Fruit fly (Drosophila melanogaster) whole organism, embryonic: Measurements from ENCODE around the gene CG3348.

Source experiments
- Awh ChIP-seq: fragments of 200-800 bp; sonication (Bioruptor generic); IDR thresholded peaks from 2 replicates; pipeline ENCODE4, ENCODE4 v1.3.6; 2022; ENCODE audit warnings: missing biosample characterization, missing genetic modification characterization
- B-H1 ChIP-seq: fragments of 200-800 bp; sonication (Bioruptor generic); IDR thresholded peaks from 3 replicates; pipeline ENCODE4 v1.3.6; 2022; ENCODE audit warnings: missing biosample characterization, missing genetic modification characterization
- CG1024 ChIP-seq: fragments of 200-800 bp; sonication (Bioruptor generic); IDR thresholded peaks from 2 replicates; pipeline ENCODE4 v1.3.6; 2022; ENCODE audit warnings: missing biosample characterization, missing genetic modification characterization
- CG10267 ChIP-seq: fragments of 200-800 bp; sonication (Bioruptor generic); optimal IDR thresholded peaks from 2 replicates; lab custom pipeline; 2018; ENCODE audit warnings: missing biosample characterization, mild to moderate bottlenecking, missing genetic modification characterization, moderate library complexity
- CG10462 ChIP-seq: fragments of 200-800 bp; sonication (Bioruptor generic); optimal IDR thresholded peaks from 2 replicates; lab custom pipeline; 2016; ENCODE audit warnings: missing biosample characterization, missing genetic modification characterization
- CG10959 ChIP-seq: fragments of 200-800 bp; sonication (Bioruptor generic); IDR thresholded peaks from 2 replicates; pipeline ENCODE4 v1.3.6; 2022; ENCODE audit warnings: missing biosample characterization, missing genetic modification characterization
- CG10979 ChIP-seq: fragments of 200-800 bp; sonication (Bioruptor generic); optimal IDR thresholded peaks from 2 replicates; lab custom pipeline; 2018; ENCODE audit warnings: missing biosample characterization, mild to moderate bottlenecking, missing genetic modification characterization, moderate library complexity
- CG11085 ChIP-seq: fragments of 200-800 bp; sonication (Bioruptor generic); IDR thresholded peaks from 2 replicates; pipeline ENCODE4 v1.3.6; 2022; ENCODE audit warnings: missing biosample characterization, missing genetic modification characterization
- CG11560 ChIP-seq: fragments of 200-800 bp; sonication (Bioruptor generic); IDR thresholded peaks from 3 replicates; pipeline ENCODE4 v1.3.6; 2022; ENCODE audit warnings: missing biosample characterization, missing genetic modification characterization
- CG13123 ChIP-seq: fragments of 200-800 bp; sonication (Bioruptor generic); optimal IDR thresholded peaks from 2 replicates; lab custom pipeline; 2016; ENCODE audit warnings: missing biosample characterization, missing genetic modification characterization
- CG15073 ChIP-seq: fragments of 200-800 bp; sonication (Bioruptor generic); optimal IDR thresholded peaks from 2 replicates; lab custom pipeline; 2016; ENCODE audit warnings: missing biosample characterization, missing genetic modification characterization
- CG1647 ChIP-seq: fragments of 200-800 bp; sonication (Bioruptor generic); optimal IDR thresholded peaks from 3 replicates; lab custom pipeline; 2016; ENCODE audit warnings: missing biosample characterization, missing genetic modification characterization
- CG17361 ChIP-seq: fragments of 200-800 bp; sonication (Bioruptor generic); IDR thresholded peaks from 3 replicates; pipeline ENCODE4 v1.3.6; 2022; ENCODE audit warnings: missing biosample characterization, missing genetic modification characterization
- CG17568 ChIP-seq: fragments of 200-800 bp; sonication (Bioruptor generic); optimal IDR thresholded peaks from 2 replicates; lab custom pipeline; 2018; ENCODE audit warnings: missing biosample characterization, mild to moderate bottlenecking, missing genetic modification characterization, moderate library complexity
- CG18476 ChIP-seq: fragments of 200-800 bp; sonication (Bioruptor generic); optimal IDR thresholded peaks from 2 replicates; lab custom pipeline; 2016; ENCODE audit warnings: missing biosample characterization, mild to moderate bottlenecking, missing genetic modification characterization
- CG2875 ChIP-seq: fragments of 200-800 bp; sonication (Bioruptor generic); optimal IDR thresholded peaks from 2 replicates; lab custom pipeline; 2017; ENCODE audit warnings: missing biosample characterization, mild to moderate bottlenecking, missing genetic modification characterization, missing genetic modification reagents
- CG2889 ChIP-seq: fragments of 200-800 bp; sonication (Bioruptor generic); IDR thresholded peaks from 3 replicates; pipeline ENCODE4 v1.3.6; 2022; ENCODE audit warnings: missing biosample characterization, missing genetic modification characterization
- CG3995 ChIP-seq: fragments of 200-800 bp; sonication (Bioruptor generic); optimal IDR thresholded peaks from 3 replicates; lab custom pipeline; 2016; ENCODE audit warnings: missing biosample characterization, missing genetic modification characterization
- CG5953 ChIP-seq: fragments of 200-800 bp; sonication (Bioruptor generic); IDR thresholded peaks from 2 replicates; pipeline ENCODE4 v1.3.6; 2022; ENCODE audit warnings: missing biosample characterization, missing genetic modification characterization
- CG6813 ChIP-seq: fragments of 200-800 bp; sonication (Bioruptor generic); optimal IDR thresholded peaks from 2 replicates; lab custom pipeline; 2017; ENCODE audit warnings: missing biosample characterization, missing genetic modification characterization, mild to moderate bottlenecking, moderate library complexity, missing genetic modification reagents
- CG7963 ChIP-seq: fragments of 200-800 bp; sonication (Bioruptor generic); IDR thresholded peaks from 3 replicates; pipeline ENCODE4 v1.3.6; 2022; ENCODE audit warnings: missing biosample characterization, missing genetic modification characterization; ENCODE audit not compliant: partially characterized antibody
- CG9437 ChIP-seq: fragments of 200-800 bp; sonication (Bioruptor generic); optimal IDR thresholded peaks from 2 replicates; lab custom pipeline; 2018; ENCODE audit warnings: missing biosample characterization, mild to moderate bottlenecking, missing genetic modification characterization
- CG9727 ChIP-seq: fragments of 200-800 bp; sonication (Bioruptor generic); optimal IDR thresholded peaks from 3 replicates; lab custom pipeline; 2017; ENCODE audit warnings: missing biosample characterization, mild to moderate bottlenecking, missing genetic modification characterization
- Camta ChIP-seq: fragments of 200-800 bp; sonication (Bioruptor generic); optimal IDR thresholded peaks from 2 replicates; lab custom pipeline; 2016; ENCODE audit warnings: missing biosample characterization, missing genetic modification characterization
- CkIIα-i1 ChIP-seq: fragments of 200-800 bp; sonication (Bioruptor generic); IDR thresholded peaks from 2 replicates; pipeline ENCODE4 v1.3.6; 2022; ENCODE audit warnings: missing biosample characterization, missing genetic modification characterization
- Drgx ChIP-seq: fragments of 200-800 bp; sonication (Bioruptor generic); IDR thresholded peaks from 2 replicates; pipeline ENCODE4 v1.3.6; 2022; ENCODE audit warnings: missing biosample characterization, missing genetic modification characterization
- HLH4C ChIP-seq: fragments of 200-800 bp; sonication (Bioruptor generic); IDR thresholded peaks from 3 replicates; pipeline ENCODE4 v1.3.6; 2022; ENCODE audit warnings: missing biosample characterization, missing genetic modification characterization; ENCODE audit not compliant: partially characterized antibody
- Kr ChIP-seq: fragments of 200-800 bp; sonication (Bioruptor generic); optimal IDR thresholded peaks from 2 replicates; lab custom pipeline; 2017; ENCODE audit warnings: missing biosample characterization, mild to moderate bottlenecking, missing genetic modification characterization
- Optix ChIP-seq: fragments of 200-800 bp; sonication (Bioruptor generic); IDR thresholded peaks from 3 replicates; pipeline ENCODE4 v1.3.6; 2022; ENCODE audit warnings: missing biosample characterization, missing genetic modification characterization
- Taf1 ChIP-seq: fragments of 200-800 bp; sonication (Bioruptor generic); IDR thresholded peaks from 2 replicates; pipeline ENCODE4 v1.3.6; 2022; ENCODE audit warnings: missing biosample characterization, missing genetic modification characterization
- al ChIP-seq: fragments of 200-800 bp; sonication (Bioruptor generic); IDR thresholded peaks from 2 replicates; pipeline ENCODE4 v1.3.6; 2022; ENCODE audit warnings: missing biosample characterization, missing genetic modification characterization
- aop ChIP-seq: fragments of 200-800 bp; sonication (Bioruptor generic); IDR thresholded peaks from 2 replicates; pipeline ENCODE4 v1.3.6; 2022; ENCODE audit warnings: missing biosample characterization, missing genetic modification characterization
- ap ChIP-seq: fragments of 200-800 bp; sonication (Bioruptor generic); IDR thresholded peaks from 2 replicates; pipeline ENCODE4 v1.3.6; 2022; ENCODE audit warnings: missing biosample characterization, missing genetic modification characterization
- ci ChIP-seq: fragments of 200-800 bp; sonication (Bioruptor generic); IDR thresholded peaks from 3 replicates; pipeline ENCODE4 v1.3.6; 2022; ENCODE audit warnings: missing biosample characterization, missing genetic modification characterization
- croc ChIP-seq: fragments of 200-800 bp; sonication (Bioruptor generic); conservative IDR thresholded peaks from 3 replicates; pipeline ENCODE4 v1.3.6; 2022; ENCODE audit warnings: missing biosample characterization, missing genetic modification characterization
- crol ChIP-seq: fragments of 200-800 bp; sonication (Bioruptor generic); IDR thresholded peaks from 2 replicates; pipeline ENCODE4 v1.3.6; 2022; ENCODE audit warnings: missing biosample characterization, missing genetic modification characterization
- dan ChIP-seq: fragments of 200-800 bp; sonication (Bioruptor generic); IDR thresholded peaks from 2 replicates; pipeline ENCODE4 v1.3.6; 2022; ENCODE audit warnings: missing biosample characterization, missing genetic modification characterization
- dmrt11E ChIP-seq: fragments of 200-800 bp; sonication (Bioruptor generic); optimal IDR thresholded peaks from 3 replicates; lab custom pipeline; 2018; ENCODE audit warnings: missing biosample characterization, mild to moderate bottlenecking, missing genetic modification characterization, moderate library complexity
- ewg ChIP-seq: fragments of 200-800 bp; sonication (Bioruptor generic); optimal IDR thresholded peaks from 3 replicates; lab custom pipeline; 2017; ENCODE audit warnings: mild to moderate bottlenecking, missing biosample characterization, missing genetic modification reagents, missing genetic modification characterization
- fd3F ChIP-seq: fragments of 200-800 bp; sonication (Bioruptor generic); optimal IDR thresholded peaks from 2 replicates; lab custom pipeline; 2018; ENCODE audit warnings: missing biosample characterization, mild to moderate bottlenecking, missing genetic modification characterization, moderate library complexity
- gsb-n ChIP-seq: fragments of 200-800 bp; sonication (Bioruptor generic); optimal IDR thresholded peaks from 3 replicates; lab custom pipeline; 2018; ENCODE audit warnings: missing biosample characterization, mild to moderate bottlenecking, missing genetic modification characterization
- nmo ChIP-seq: fragments of 200-800 bp; sonication (Bioruptor generic); optimal IDR thresholded peaks from 2 replicates; lab custom pipeline; 2018; ENCODE audit warnings: missing biosample characterization, mild to moderate bottlenecking, missing genetic modification characterization, moderate library complexity
- prd ChIP-seq, 3 experiments: fragments of >200 bp in 2 of 3; fragments of 200-800 bp in 1 of 3; sonication (Bioruptor generic) in 1 of 3; optimal IDR thresholded peaks in 2 of 3; IDR thresholded peaks in 1 of 3; 2 replicates in 2 of 3; 3 replicates in 1 of 3; pipeline versions ENCODE4 v1.3.6 to Lab custom; 2017 to 2022; ENCODE audit warnings: missing biosample characterization in 1 of 3, missing genetic modification characterization in 1 of 3
- repo ChIP-seq: fragments of 200-800 bp; sonication (Bioruptor generic); optimal IDR thresholded peaks from 2 replicates; lab custom pipeline; 2016; ENCODE audit warnings: missing biosample characterization, missing genetic modification characterization
- sc ChIP-seq, 3 experiments: fragments of >200 bp in 2 of 3; fragments of 200-800 bp in 1 of 3; sonication (Bioruptor generic) in 1 of 3; optimal IDR thresholded peaks; 2 replicates in 2 of 3; 3 replicates in 1 of 3; lab custom pipeline; 2017; ENCODE audit warnings: mild to moderate bottlenecking in 1 of 3, missing biosample characterization in 1 of 3, missing genetic modification characterization in 1 of 3, missing genetic modification reagents in 1 of 3
- sens ChIP-seq: fragments of 200-800 bp; sonication (Bioruptor generic); peaks from one replicate; lab custom pipeline; 2016; ENCODE audit warnings: missing biosample characterization, missing genetic modification characterization
- shn ChIP-seq: fragments of 200-800 bp; sonication (Bioruptor generic); optimal IDR thresholded peaks from 3 replicates; lab custom pipeline; 2016; ENCODE audit warnings: missing biosample characterization, missing genetic modification characterization
- tll ChIP-seq, 2 experiments: fragments of 200-800 bp in 1 of 2; fragments of >200 bp in 1 of 2; sonication (Bioruptor generic) in 1 of 2; optimal IDR thresholded peaks; 2 replicates each; lab custom pipeline; 2017 to 2019; ENCODE audit warnings: missing biosample characterization in 2 of 2, missing genetic modification characterization in 2 of 2, mild to moderate bottlenecking in 1 of 2, moderate library complexity in 1 of 2
- ttk ChIP-seq: fragments of 200-800 bp; sonication (Bioruptor generic); IDR thresholded peaks from 2 replicates; pipeline ENCODE4 v2.1.2; 2022; ENCODE audit warnings: missing biosample characterization, missing genetic modification characterization
- wor ChIP-seq: fragments of 200-800 bp; sonication (Bioruptor generic); IDR thresholded peaks from 2 replicates; pipeline ENCODE4 v1.3.6; 2022; ENCODE audit warnings: missing biosample characterization, missing genetic modification characterization
- z ChIP-seq: fragments of 200-800 bp; sonication (Bioruptor generic); IDR thresholded peaks from 3 replicates; pipeline ENCODE4 v1.3.6; 2022; ENCODE audit warnings: missing biosample characterization, missing genetic modification characterization

The CG3348 gene

DNA sequence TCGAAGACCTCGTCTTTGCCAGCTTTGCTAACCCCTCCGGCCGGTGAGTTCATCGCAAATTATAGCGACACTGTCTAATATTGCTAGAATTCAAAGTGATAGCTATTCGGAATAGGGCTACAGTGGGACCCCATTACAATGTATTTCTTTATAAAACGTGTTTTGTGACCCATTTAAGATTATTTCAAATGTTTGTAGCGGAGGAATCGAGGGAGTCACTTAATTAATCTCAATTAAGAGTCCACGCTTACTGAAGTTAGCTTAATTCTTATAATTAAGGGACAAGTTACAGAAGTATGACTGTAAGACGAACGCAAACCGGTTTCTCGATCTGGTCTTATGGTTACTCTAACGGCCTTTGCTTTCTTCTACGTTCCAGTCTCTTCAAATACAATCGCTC is 2.4 kb downstream of the CG3348 start:
- 0 out of 3 replicates have a peak, but pooled peaks have one; percentile 28 for TF ChIP-seq CG17361 (GFP tag; lab: Robert Waterston, UW)
- TF ChIP-seq ttk (GFP tag; lab: Robert Waterston, UW), result no peak
- no peak for TF ChIP-seq fd3F (GFP tag; lab: Kevin White, UChicago)
- TF ChIP-seq Kr (GFP tag; lab: Kevin White, UChicago), result no peak
- no peak for TF ChIP-seq CG2875 (GFP tag; lab: Kevin White, UChicago)
- TF ChIP-seq CG11560 (tag; lab: Robert Waterston, UW), result no peak
- TF ChIP-seq CG2889, result no peak; the same call in 2 of the 3 replicates
- 0 out of 2 replicates have a peak, but pooled peaks have one; percentile 29 for TF ChIP-seq Taf1 (GFP tag; lab: Robert Waterston, UW)
- TF ChIP-seq CG10959, result no peak
- TF ChIP-seq CG13123 (GFP tag; lab: Kevin White, UChicago), result no peak
- TF ChIP-seq CG17568 (GFP tag; lab: Kevin White, UChicago), result no peak
- TF ChIP-seq sens (GFP tag; lab: Kevin White, UChicago), result peak; percentile 91
- TF ChIP-seq sc (optimal IDR thresholded peaks at IDR 0.05; lab: Kevin White, UChicago), result no peak
- no peak for TF ChIP-seq sc (GFP tag; optimal IDR thresholded peaks at IDR 0.05; lab: Kevin White, UChicago)
- TF ChIP-seq CG7963, result no peak
- TF ChIP-seq nmo, result peak; percentile 37
- no peak for TF ChIP-seq Optix (GFP tag; lab: Robert Waterston, UW)
- TF ChIP-seq CG9437 (GFP tag; lab: Kevin White, UChicago), result no peak
- no peak for TF ChIP-seq aop
- TF ChIP-seq CkIIα-i1 (GFP tag; lab: Robert Waterston, UW), result no peak
- TF ChIP-seq CG9727 (GFP tag; lab: Kevin White, UChicago), result peak; percentile 15
- TF ChIP-seq tll (GFP tag; optimal IDR thresholded peaks at IDR 0.05; lab: Kevin White, UChicago), result no peak
- TF ChIP-seq dmrt11E, result peak; percentile 27
- no peak for TF ChIP-seq repo
- no peak for TF ChIP-seq CG1647
- TF ChIP-seq croc (GFP tag; lab: Robert Waterston, UW), result 0 out of 3 replicates have a peak, but pooled peaks have one; percentile 12
- TF ChIP-seq shn (GFP tag; lab: Kevin White, UChicago), result no peak
- no peak for TF ChIP-seq ap (GFP tag; lab: Robert Waterston, UW)
- peak; percentile 30; the same call in 1 of the 2 replicates for TF ChIP-seq al (GFP tag; lab: Robert Waterston, UW)
- TF ChIP-seq CG15073 (GFP tag; lab: Kevin White, UChicago), result no peak
- no peak for TF ChIP-seq z (GFP tag; lab: Robert Waterston, UW)
- TF ChIP-seq ewg, result no peak
- TF ChIP-seq wor (GFP tag; lab: Robert Waterston, UW), result no peak
- no peak for TF ChIP-seq HLH4C
- no peak for TF ChIP-seq dan (GFP tag; lab: Robert Waterston, UW)
- no peak for TF ChIP-seq B-H1
- no peak for TF ChIP-seq gsb-n (tag; lab: Kevin White, UChicago)
- TF ChIP-seq prd (optimal IDR thresholded peaks at IDR 0.05; lab: Kevin White, UChicago), result no peak
- TF ChIP-seq prd (GFP tag; IDR thresholded peaks at IDR 0.05; lab: Robert Waterston, UW), result peak; percentile 38; the same call in 2 of the 3 replicates
- TF ChIP-seq CG10267, result peak; percentile 17
- peak; percentile 52 for TF ChIP-seq Drgx
- no peak for TF ChIP-seq CG5953 (GFP tag; lab: Robert Waterston, UW)
- 0 out of 3 replicates have a peak, but pooled peaks have one; percentile 8 for TF ChIP-seq ci (GFP tag; lab: Robert Waterston, UW)
- no peak for TF ChIP-seq Camta (GFP tag; lab: Kevin White, UChicago)
- TF ChIP-seq CG3995 (GFP tag; lab: Kevin White, UChicago), result no peak
- TF ChIP-seq CG10462 (GFP tag; lab: Kevin White, UChicago), result no peak
- TF ChIP-seq crol (GFP tag; lab: Robert Waterston, UW), result no peak
- peak; percentile 21 for TF ChIP-seq CG18476 (GFP tag; lab: Kevin White, UChicago)
- TF ChIP-seq CG1024, result no peak
- no peak for TF ChIP-seq CG11085 (GFP tag; lab: Robert Waterston, UW)
- peak; percentile 24 for TF ChIP-seq CG6813 (GFP tag; lab: Kevin White, UChicago)
- no peak for TF ChIP-seq Awh (GFP tag; lab: Robert Waterston, UW)
- peak; percentile 62 for TF ChIP-seq CG10979 (tag; lab: Kevin White, UChicago)
